Worm (Caenorhabditis elegans) whole organism, young adult: ENCODE data around the gene nlp-21.

Experiments
- F49E8.2 ChIP-seq: sonication (generic microtip); optimal IDR thresholded peaks from 3 replicates; lab custom pipeline; 2017; ENCODE audit warnings: missing genetic modification characterization, mild to moderate bottlenecking, missing compliant biosample characterization, antibody characterized with exemption, moderate library complexity; ENCODE audit not compliant: insufficient read depth
- Y53F4B.3 ChIP-seq: fragments of 200-800 bp; sonication (Bioruptor generic); IDR thresholded peaks from 2 replicates; pipeline ENCODE4 v1.3.6; 2022; ENCODE audit warnings: missing genetic modification reagents, missing genetic modification characterization, missing compliant biosample characterization
- Y79H2A.3 ChIP-seq: fragments of 200-800 bp; sonication (Bioruptor generic); conservative IDR thresholded peaks from 2 replicates; pipeline ENCODE4 v1.3.6; 2022; ENCODE audit warnings: missing genetic modification reagents, missing genetic modification characterization, missing compliant biosample characterization
- ceh-40 ChIP-seq: fragments of 200-800 bp; sonication (Bioruptor generic); IDR thresholded peaks from 2 replicates; pipeline ENCODE4 v1.3.6; 2022; ENCODE audit warnings: missing genetic modification characterization, missing compliant biosample characterization
- chd-7 ChIP-seq: sonication (generic microtip); optimal IDR thresholded peaks from 2 replicates; lab custom pipeline; 2016; ENCODE audit warnings: mild to moderate bottlenecking, missing genetic modification characterization, moderate library complexity, missing compliant biosample characterization
- egrh-3 ChIP-seq: fragments of 200-800 bp; sonication (Bioruptor generic); IDR thresholded peaks from 2 replicates; pipeline ENCODE4 v1.3.6; 2022; ENCODE audit warnings: missing genetic modification reagents, missing genetic modification characterization, missing compliant biosample characterization
- nfya-1 ChIP-seq: sonication (generic microtip); optimal IDR thresholded peaks from 2 replicates; lab custom pipeline; 2017; ENCODE audit warnings: antibody characterized with exemption, missing compliant biosample characterization, missing genetic modification characterization, borderline replicate concordance; ENCODE audit not compliant: insufficient read depth

- TF ChIP-seq nfya-1 (tag; lab: Kevin White, UChicago): no peak
- TF ChIP-seq chd-7 (tag; lab: Kevin White, UChicago): no peak
- TF ChIP-seq Y79H2A.3 (GFP tag; lab: Robert Waterston, UW): no peak
- TF ChIP-seq ceh-40 (GFP tag; lab: Robert Waterston, UW): no peak
- TF ChIP-seq F49E8.2 (tag; lab: Kevin White, UChicago): no peak
- no peak for TF ChIP-seq Y53F4B.3 (GFP tag; lab: Robert Waterston, UW)
- no peak for TF ChIP-seq egrh-3 (GFP tag; lab: Robert Waterston, UW)
Measured at ce11 chrIII:11371688-11372087, 21.4 kb downstream of the nlp-21 start, which contains the start of gene tba-7.
